Worm (Caenorhabditis elegans): ENCODE measurements around the gene ndab-2.

ndab-2 gene

ce11 chrIII:7198838-7199237 is 18.3 kb downstream of the ndab-2 start, which contains the start of gene pfd-5 (continued):
- no peak for TF ChIP-seq pat-9 (tag; optimal IDR thresholded peaks at IDR 0.05)
- peak; percentile 9 for TF ChIP-seq hlh-6 (tag; optimal IDR thresholded peaks at IDR 0.05)
- no peak for TF ChIP-seq pha-4 (tag; optimal IDR thresholded peaks at IDR 0.05)
- TF ChIP-seq zip-5 (tag; optimal IDR thresholded peaks at IDR 0.05) = peak; percentile 90
- TF ChIP-seq unc-55 (GFP tag; optimal IDR thresholded peaks at IDR 0.05) = no peak
- no peak for TF ChIP-seq K09A11.1 (tag; optimal IDR thresholded peaks at IDR 0.05; ENCODE audit: insufficient read depth)
- TF ChIP-seq ceh-2 (tag; optimal IDR thresholded peaks at IDR 0.05) = peak; percentile 95
- TF ChIP-seq madf-2 (tag; optimal IDR thresholded peaks at IDR 0.05) = peak; percentile 20
- TF ChIP-seq ceh-45 (GFP tag; IDR thresholded peaks at IDR 0.05) = no peak
- TF ChIP-seq ceh-31 (tag; optimal IDR thresholded peaks at IDR 0.05) = peak; percentile 91
- TF ChIP-seq ahr-1 (tag; optimal IDR thresholded peaks at IDR 0.05) = peak; percentile 20
- TF ChIP-seq gmeb-2 (tag; optimal IDR thresholded peaks at IDR 0.05) = peak; percentile 18
- TF ChIP-seq unc-86 (tag; optimal IDR thresholded peaks at IDR 0.05) = peak; percentile 51
- no peak for TF ChIP-seq dve-1 (tag; optimal IDR thresholded peaks at IDR 0.05)
- peak; percentile 5 for TF ChIP-seq che-1 (tag; optimal IDR thresholded peaks at IDR 0.05)
- no peak for TF ChIP-seq pax-1 (tag; optimal IDR thresholded peaks at IDR 0.05)
- TF ChIP-seq lim-6 (tag; optimal IDR thresholded peaks at IDR 0.05) = peak; percentile 51
- peak; percentile 90 for TF ChIP-seq tbx-7 (tag; optimal IDR thresholded peaks at IDR 0.05)
- TF ChIP-seq hlh-15 (tag; optimal IDR thresholded peaks at IDR 0.05) = peak; percentile 11
- peak; percentile 87 for TF ChIP-seq tbx-2 (tag; optimal IDR thresholded peaks at IDR 0.05)

- TF ChIP-seq pha-2 (tag; optimal IDR thresholded peaks at IDR 0.05) (no peak), hlh-8 (tag; optimal IDR thresholded peaks at IDR 0.05) (no peak), unc-55 (GFP tag; optimal IDR thresholded peaks at IDR 0.05) (no peak), sox-2 (GFP tag; IDR thresholded peaks at IDR 0.05) (no peak), ref-2 (tag; optimal IDR thresholded peaks at IDR 0.05) (no peak), eyg-1 (tag; optimal IDR thresholded peaks at IDR 0.05) (no peak), pqm-1 (tag; optimal IDR thresholded peaks at IDR 0.05) (no peak), nhr-232 (tag; optimal IDR thresholded peaks at IDR 0.05) (no peak)
Observed at ce11 chrIII:7199467-7199866, 18.9 kb downstream of the ndab-2 start.

DNA sequence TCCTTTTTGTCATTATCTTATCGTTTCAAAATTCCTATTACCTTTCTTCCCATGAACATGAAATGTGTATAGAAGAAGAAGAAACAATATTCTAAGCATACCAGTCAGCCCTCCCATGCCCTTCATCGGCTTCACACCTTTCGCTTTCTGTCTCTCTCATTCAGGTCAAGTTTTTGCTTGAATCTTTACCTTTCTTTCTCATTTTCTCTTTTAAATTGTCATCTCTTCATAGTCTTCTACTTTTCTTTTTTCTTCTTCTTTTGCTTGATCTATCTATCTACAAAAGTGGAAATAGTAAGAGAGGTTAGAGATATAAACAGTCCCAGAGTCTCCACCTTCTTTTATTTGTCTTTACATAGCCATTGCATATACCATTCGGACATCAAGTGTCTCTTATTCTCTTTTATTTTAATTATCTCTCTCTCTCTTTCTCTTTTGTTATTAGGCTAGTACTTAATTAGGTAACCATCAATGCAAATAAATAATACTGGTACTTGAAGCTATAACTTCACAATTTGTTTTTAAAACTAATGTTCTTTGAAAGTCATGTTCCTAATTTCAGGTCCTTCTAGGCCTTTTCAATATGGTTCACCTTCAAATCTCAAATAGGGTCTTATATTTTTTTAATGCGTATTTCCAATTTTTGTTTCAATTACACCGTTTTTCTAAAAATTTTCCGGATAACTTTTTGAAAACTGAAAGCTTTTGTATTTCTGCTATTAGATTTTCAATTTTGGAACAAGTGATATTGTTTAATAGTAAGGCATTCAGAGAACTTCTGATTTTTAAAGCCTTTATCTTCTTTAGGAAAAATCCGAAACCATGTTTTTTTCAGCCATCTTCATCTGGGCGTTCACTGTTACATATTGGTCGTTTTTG is 21.1 kb downstream of the ndab-2 start, which contains the start of gene dpy-31:
Gene dpy-31, plus strand, starts transcription at position 829 of the 879 bp plus-strand sequence.
- no peak for TF ChIP-seq tbx-7 (tag; optimal IDR thresholded peaks at IDR 0.05)
- no peak for TF ChIP-seq ceh-22 (tag; optimal IDR thresholded peaks at IDR 0.05)
- TF ChIP-seq hlh-13 (GFP tag; optimal IDR thresholded peaks at IDR 0.05) = no peak
- TF ChIP-seq ceh-48 (tag; optimal IDR thresholded peaks at IDR 0.05) = no peak
- no peak for TF ChIP-seq pag-3 (tag; optimal IDR thresholded peaks at IDR 0.05; ENCODE audit: borderline replicate concordance)
- TF ChIP-seq F13H6.1 (tag; optimal IDR thresholded peaks at IDR 0.05) = no peak
- no peak for TF ChIP-seq rnt-1 (tag; optimal IDR thresholded peaks at IDR 0.05)
- TF ChIP-seq C38D4.7 (GFP tag; optimal IDR thresholded peaks at IDR 0.05) = no peak
- TF ChIP-seq sox-2 (GFP tag; IDR thresholded peaks at IDR 0.05) = no peak
- no peak for TF ChIP-seq hlh-30 (tag; optimal IDR thresholded peaks at IDR 0.05; ENCODE audit: insufficient read depth)
- TF ChIP-seq che-1 (tag; optimal IDR thresholded peaks at IDR 0.05) = no peak
- TF ChIP-seq dmd-4 (tag; optimal IDR thresholded peaks at IDR 0.05; ENCODE audit: borderline replicate concordance) = no peak
- TF ChIP-seq ceh-24 (tag; optimal IDR thresholded peaks at IDR 0.05) = no peak
- TF ChIP-seq ceh-31 (tag; optimal IDR thresholded peaks at IDR 0.05) = no peak
- TF ChIP-seq elt-4 (tag; optimal IDR thresholded peaks at IDR 0.05) = no peak
- TF ChIP-seq ceh-6 (GFP tag; optimal IDR thresholded peaks at IDR 0.05) = no peak
- TF ChIP-seq sdc-2 (tag; optimal IDR thresholded peaks at IDR 0.05) = no peak
- no peak for TF ChIP-seq lim-6 (tag; optimal IDR thresholded peaks at IDR 0.05)
